Worm (Caenorhabditis elegans) whole organism, L3 larva: ENCODE data around the gene Y55B1AR.2.

ENCODE experiments used
- R02D3.7 ChIP-seq: fragments of 150-350 bp; optimal IDR thresholded peaks from 2 replicates; lab custom pipeline; 2014; ENCODE audit warnings: missing biosample characterization, missing genetic modification characterization
- ZK546.5 ChIP-seq: sonication (generic microtip); optimal IDR thresholded peaks from 2 replicates; lab custom pipeline; 2017; ENCODE audit warnings: missing biosample characterization, missing genetic modification characterization
- aly-2 ChIP-seq: fragments of 150-350 bp; optimal IDR thresholded peaks from 2 replicates; lab custom pipeline; 2014; ENCODE audit warnings: missing biosample characterization, missing genetic modification characterization
- ama-1 ChIP-seq: fragments of 150-350 bp; optimal IDR thresholded peaks from 2 replicates; lab custom pipeline; 2018
- ceh-16 ChIP-seq: sonication (generic microtip); optimal IDR thresholded peaks from 2 replicates; lab custom pipeline; 2017; ENCODE audit warnings: missing biosample characterization, missing genetic modification characterization
- ceh-28 ChIP-seq: fragments of 150-350 bp; optimal IDR thresholded peaks from 2 replicates; lab custom pipeline; 2014; ENCODE audit warnings: missing biosample characterization, missing genetic modification reagents, missing genetic modification characterization
- ceh-82 ChIP-seq: fragments of 150-350 bp; optimal IDR thresholded peaks from 2 replicates; lab custom pipeline; 2014; ENCODE audit warnings: missing biosample characterization, missing genetic modification characterization
- ceh-9 ChIP-seq: sonication (generic microtip); optimal IDR thresholded peaks from 2 replicates; lab custom pipeline; 2018; ENCODE audit warnings: missing biosample characterization, missing genetic modification characterization
- daf-12 ChIP-seq: fragments of 150-350 bp; optimal IDR thresholded peaks from 2 replicates; lab custom pipeline; 2014; ENCODE audit warnings: missing biosample characterization, missing genetic modification reagents, missing genetic modification characterization
- egl-27 ChIP-seq: sonication (generic microtip); optimal IDR thresholded peaks from 4 replicates; lab custom pipeline; 2017; ENCODE audit warnings: missing biosample characterization, missing genetic modification reagents, missing genetic modification characterization
- egl-5 ChIP-seq: fragments of 150-350 bp; optimal IDR thresholded peaks from 2 replicates; lab custom pipeline; 2017; ENCODE audit warnings: missing biosample characterization, missing genetic modification reagents, missing genetic modification characterization, inconsistent platforms
- elt-1 ChIP-seq: fragments of 150-350 bp; optimal IDR thresholded peaks from 2 replicates; lab custom pipeline; 2014; ENCODE audit warnings: missing biosample characterization, missing genetic modification characterization
- elt-2 ChIP-seq: sonication (generic microtip); optimal IDR thresholded peaks from 2 replicates; lab custom pipeline; 2016; ENCODE audit warnings: missing genetic modification reagents, mild to moderate bottlenecking, missing genetic modification characterization, missing compliant biosample characterization
- elt-3 ChIP-seq, 3 experiments: fragments of 150-350 bp in 1 of 3; sonication (generic microtip) in 2 of 3; optimal IDR thresholded peaks; 2 replicates in 2 of 3; 4 replicates in 1 of 3; lab custom pipeline; 2014 to 2017; ENCODE audit warnings: missing biosample characterization in 3 of 3, missing genetic modification characterization in 3 of 3
- eor-1 ChIP-seq, 2 experiments: fragments of 150-350 bp; optimal IDR thresholded peaks; 2 replicates each; lab custom pipeline; 2014 to 2018; ENCODE audit warnings: missing biosample characterization in 2 of 2, missing genetic modification characterization in 2 of 2
- fkh-10 ChIP-seq: sonication (generic microtip); optimal IDR thresholded peaks from 2 replicates; lab custom pipeline; 2017; ENCODE audit warnings: missing biosample characterization, missing genetic modification reagents, missing genetic modification characterization
- fkh-2 ChIP-seq: fragments of 150-350 bp; optimal IDR thresholded peaks from 2 replicates; lab custom pipeline; 2014; ENCODE audit warnings: missing biosample characterization, missing genetic modification reagents, missing genetic modification characterization
- fos-1 ChIP-seq: fragments of 150-350 bp; optimal IDR thresholded peaks from 2 replicates; lab custom pipeline; 2014; ENCODE audit warnings: missing biosample characterization, missing genetic modification characterization
- hmg-11 ChIP-seq: sonication (generic microtip); optimal IDR thresholded peaks from 2 replicates; lab custom pipeline; 2016; ENCODE audit warnings: missing genetic modification characterization, missing compliant biosample characterization
- jun-1 ChIP-seq: fragments of 150-350 bp; optimal IDR thresholded peaks from 2 replicates; lab custom pipeline; 2014; ENCODE audit warnings: missing biosample characterization, missing genetic modification reagents, missing genetic modification characterization
- lin-15B ChIP-seq: fragments of 150-350 bp; optimal IDR thresholded peaks from 2 replicates; lab custom pipeline; 2014; ENCODE audit warnings: missing biosample characterization, missing genetic modification characterization
- lin-39 ChIP-seq: fragments of 150-350 bp; optimal IDR thresholded peaks from 2 replicates; lab custom pipeline; 2018; ENCODE audit warnings: missing biosample characterization, missing genetic modification reagents, missing genetic modification characterization
- lsy-12 ChIP-seq: sonication (generic microtip); optimal IDR thresholded peaks from 2 replicates; lab custom pipeline; 2016; ENCODE audit warnings: mild to moderate bottlenecking, missing genetic modification characterization, missing compliant biosample characterization
- mdl-1 ChIP-seq: fragments of 150-350 bp; optimal IDR thresholded peaks from 2 replicates; lab custom pipeline; 2014; ENCODE audit warnings: missing biosample characterization, missing genetic modification characterization
- mml-1 ChIP-seq: fragments of 150-350 bp; sonication (generic microtip); optimal IDR thresholded peaks from 3 replicates; lab custom pipeline; 2014; ENCODE audit warnings: missing biosample characterization, missing genetic modification characterization
- nfya-1 ChIP-seq: sonication (generic microtip); optimal IDR thresholded peaks from 2 replicates; lab custom pipeline; 2017; ENCODE audit warnings: missing genetic modification characterization, mild to moderate bottlenecking, missing compliant biosample characterization, antibody characterized with exemption, moderate library complexity; ENCODE audit not compliant: insufficient read depth
- nhr-11 ChIP-seq: fragments of 150-350 bp; optimal IDR thresholded peaks from 2 replicates; lab custom pipeline; 2014; ENCODE audit warnings: missing biosample characterization, missing genetic modification characterization
- nhr-12 ChIP-seq: fragments of 150-350 bp; optimal IDR thresholded peaks from 2 replicates; lab custom pipeline; 2014; ENCODE audit warnings: missing biosample characterization, missing genetic modification characterization
- nhr-23 ChIP-seq: fragments of 150-350 bp; optimal IDR thresholded peaks from 2 replicates; lab custom pipeline; 2014; ENCODE audit warnings: missing biosample characterization, missing genetic modification reagents, missing genetic modification characterization
- nhr-237 ChIP-seq: fragments of 150-350 bp; optimal IDR thresholded peaks from 2 replicates; lab custom pipeline; 2014; ENCODE audit warnings: missing biosample characterization, missing genetic modification characterization
- nhr-25 ChIP-seq: sonication (generic microtip); optimal IDR thresholded peaks from 2 replicates; lab custom pipeline; 2017; ENCODE audit warnings: missing biosample characterization, missing genetic modification characterization
- nhr-28 ChIP-seq: fragments of 150-350 bp; optimal IDR thresholded peaks from 2 replicates; lab custom pipeline; 2014; ENCODE audit warnings: missing biosample characterization, missing genetic modification characterization
- nhr-43 ChIP-seq: sonication (generic microtip); optimal IDR thresholded peaks from 2 replicates; lab custom pipeline; 2016; ENCODE audit warnings: mild to moderate bottlenecking, missing genetic modification characterization, missing compliant biosample characterization; ENCODE audit not compliant: poor library complexity, severe bottlenecking
- nhr-67 ChIP-seq: fragments of 150-350 bp; optimal IDR thresholded peaks from 2 replicates; lab custom pipeline; 2014; ENCODE audit warnings: missing biosample characterization, missing genetic modification characterization
- nhr-76 ChIP-seq: fragments of 150-350 bp; sonication (generic microtip); optimal IDR thresholded peaks from 5 replicates; lab custom pipeline; 2014; ENCODE audit warnings: missing biosample characterization, missing genetic modification characterization
- nhr-77 ChIP-seq: fragments of 150-350 bp; optimal IDR thresholded peaks from 2 replicates; lab custom pipeline; 2014; ENCODE audit warnings: missing biosample characterization, missing genetic modification characterization
- pha-4 ChIP-seq: fragments of 150-350 bp; optimal IDR thresholded peaks from 2 replicates; lab custom pipeline; 2014; ENCODE audit warnings: missing biosample characterization, missing genetic modification reagents, missing genetic modification characterization
- pqm-1 ChIP-seq: fragments of 150-350 bp; optimal IDR thresholded peaks from 2 replicates; lab custom pipeline; 2017; ENCODE audit warnings: missing biosample characterization, missing genetic modification characterization, inconsistent platforms
- sea-2 ChIP-seq: fragments of 150-350 bp; sonication (generic microtip); optimal IDR thresholded peaks from 4 replicates; lab custom pipeline; 2014; ENCODE audit warnings: missing biosample characterization, missing genetic modification reagents, missing genetic modification characterization
- skn-1 ChIP-seq: fragments of 150-350 bp; optimal IDR thresholded peaks from 2 replicates; lab custom pipeline; 2014; ENCODE audit warnings: missing biosample characterization, missing genetic modification characterization
- snpc-4 ChIP-seq: fragments of 150-350 bp; optimal IDR thresholded peaks from 2 replicates; lab custom pipeline; 2014; ENCODE audit warnings: missing biosample characterization, missing genetic modification characterization
- tbx-2 ChIP-seq: sonication (generic microtip); optimal IDR thresholded peaks from 2 replicates; lab custom pipeline; 2016; ENCODE audit warnings: mild to moderate bottlenecking, missing genetic modification characterization, missing compliant biosample characterization
- unc-39 ChIP-seq: sonication (generic microtip); optimal IDR thresholded peaks from 4 replicates; lab custom pipeline; 2017; ENCODE audit warnings: missing biosample characterization, missing genetic modification characterization
- unc-62 ChIP-seq: fragments of 150-350 bp; sonication (generic microtip); optimal IDR thresholded peaks from 4 replicates; lab custom pipeline; 2014; ENCODE audit warnings: missing biosample characterization, missing genetic modification reagents, missing genetic modification characterization
- zag-1 ChIP-seq: fragments of 150-350 bp; optimal IDR thresholded peaks from 2 replicates; lab custom pipeline; 2014; ENCODE audit warnings: missing biosample characterization, missing genetic modification characterization
- ztf-11 ChIP-seq: fragments of 150-350 bp; optimal IDR thresholded peaks from 2 replicates; lab custom pipeline; 2014; ENCODE audit warnings: missing biosample characterization, missing genetic modification characterization
- ztf-4 ChIP-seq: fragments of 150-350 bp; optimal IDR thresholded peaks from 2 replicates; lab custom pipeline; 2014; ENCODE audit warnings: missing biosample characterization, missing genetic modification characterization

The Y55B1AR.2 gene

DNA sequence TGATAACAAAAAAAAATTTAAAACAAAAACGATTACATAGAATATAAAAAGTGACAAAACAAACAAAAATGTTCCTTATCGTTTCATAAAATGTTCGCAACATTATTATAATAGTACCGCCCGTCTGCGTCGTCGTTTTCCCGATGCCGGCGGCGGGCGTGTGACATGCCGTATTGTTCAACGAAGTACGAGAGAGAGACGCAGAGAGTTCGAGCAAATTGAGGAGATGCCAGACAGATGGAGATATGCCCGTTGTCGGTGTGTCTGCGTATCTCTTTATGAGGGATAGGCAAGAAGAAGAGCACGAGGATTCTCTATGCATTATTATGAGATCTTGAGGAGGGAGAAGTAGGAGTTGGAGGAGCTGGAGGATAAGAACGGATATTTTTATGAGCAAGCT lies 25.2 kb upstream of the Y55B1AR.2 start:
- TF ChIP-seq aly-2 (tag; lab: Kevin White, UChicago) = no peak
- TF ChIP-seq fkh-2 (tag; lab: Kevin White, UChicago) = no peak
- peak; percentile 96 for TF ChIP-seq pha-4 (tag; lab: Kevin White, UChicago)
- no peak for TF ChIP-seq nhr-11 (tag; lab: Kevin White, UChicago)
- peak; percentile 34 for TF ChIP-seq R02D3.7 (tag; lab: Kevin White, UChicago)
- TF ChIP-seq egl-27 (tag; lab: Kevin White, UChicago) = peak; percentile 39
- TF ChIP-seq nhr-23 (tag; lab: Kevin White, UChicago) = peak; percentile 83
- peak; percentile 79 for TF ChIP-seq jun-1 (tag; lab: Kevin White, UChicago)
- no peak for TF ChIP-seq nhr-237 (tag; lab: Kevin White, UChicago)
- no peak for TF ChIP-seq fkh-10 (GFP tag; lab: Kevin White, UChicago)
- no peak for TF ChIP-seq lsy-12
- peak; percentile 76 for TF ChIP-seq lin-15B (tag; lab: Kevin White, UChicago)
- TF ChIP-seq ceh-9 (tag; lab: Kevin White, UChicago) = no peak
- TF ChIP-seq nhr-77 = no peak
- peak; percentile 15 for TF ChIP-seq nhr-43
- TF ChIP-seq egl-5 (tag; lab: Kevin White, UChicago) = peak; percentile 87
- TF ChIP-seq mml-1 (tag; lab: Kevin White, UChicago) = no peak
- no peak for TF ChIP-seq fos-1 (tag; lab: Kevin White, UChicago)
- TF ChIP-seq hmg-11 (tag; lab: Kevin White, UChicago) = peak; percentile 88
- peak; percentile 97 for TF ChIP-seq pqm-1 (tag; lab: Kevin White, UChicago)
- no peak for TF ChIP-seq ztf-11 (tag; lab: Kevin White, UChicago)
- TF ChIP-seq nhr-12 = no peak
- peak; percentile 36 for TF ChIP-seq zag-1
- TF ChIP-seq ZK546.5 = no peak
- TF ChIP-seq elt-3 (tag; optimal IDR thresholded peaks at IDR 0.05; lab: Kevin White, UChicago) = peak in 1 of 3 experiments; percentile 28
- TF ChIP-seq ama-1 = no peak
- TF ChIP-seq ceh-82 = no peak
- TF ChIP-seq elt-2 (tag; lab: Kevin White, UChicago) = peak; percentile 97
- no peak for TF ChIP-seq nhr-28 (tag; lab: Kevin White, UChicago)
- TF ChIP-seq nhr-76 (tag; lab: Kevin White, UChicago) = no peak
- TF ChIP-seq eor-1 (tag; optimal IDR thresholded peaks at IDR 0.05; lab: Kevin White, UChicago) = no peak
- TF ChIP-seq snpc-4 (tag; lab: Kevin White, UChicago) = peak; percentile 91
- TF ChIP-seq ceh-28 (tag; lab: Kevin White, UChicago) = peak; percentile 50
- no peak for TF ChIP-seq daf-12
- TF ChIP-seq skn-1 (tag; lab: Kevin White, UChicago) = peak; percentile 57
- no peak for TF ChIP-seq ztf-4
- peak; percentile 82 for TF ChIP-seq unc-62 (GFP tag; lab: Kevin White, UChicago)
- TF ChIP-seq lin-39 (tag; lab: Kevin White, UChicago) = peak; percentile 91
- TF ChIP-seq elt-1 (tag; lab: Kevin White, UChicago) = peak; percentile 67
- TF ChIP-seq tbx-2 (tag; lab: Kevin White, UChicago) = peak; percentile 39
- no peak for TF ChIP-seq ceh-16
- TF ChIP-seq sea-2 (GFP tag; lab: Kevin White, UChicago) = no peak
- no peak for TF ChIP-seq unc-39 (tag; lab: Kevin White, UChicago)
- TF ChIP-seq nfya-1 (tag; lab: Kevin White, UChicago) = peak; percentile 91
- peak; percentile 80 for TF ChIP-seq mdl-1 (tag; lab: Kevin White, UChicago)
- TF ChIP-seq nhr-67 (tag; lab: Kevin White, UChicago) = no peak
- peak; percentile 88 for TF ChIP-seq nhr-25 (tag; lab: Kevin White, UChicago)
